Worm (Caenorhabditis elegans) whole organism, L1 larva: Measurements from ENCODE around the gene D2096.5.

Source experiments
- ceh-82 ChIP-seq, 3 experiments: fragments of 150-350 bp in 1 of 3; sonication (generic microtip) in 2 of 3; optimal IDR thresholded peaks; 2 replicates each; lab custom pipeline; 2014 to 2017; ENCODE audit warnings: missing biosample characterization in 3 of 3, missing genetic modification characterization in 3 of 3
- lin-13 ChIP-seq: fragments of 150-350 bp; optimal IDR thresholded peaks from 2 replicates; lab custom pipeline; 2014; ENCODE audit warnings: missing biosample characterization, missing genetic modification reagents, missing genetic modification characterization
- mep-1 ChIP-seq: fragments of 150-350 bp; optimal IDR thresholded peaks from 2 replicates; lab custom pipeline; 2014; ENCODE audit warnings: missing biosample characterization, missing genetic modification characterization
- nhr-12 ChIP-seq: sonication (generic microtip); optimal IDR thresholded peaks from 2 replicates; lab custom pipeline; 2017; ENCODE audit warnings: missing biosample characterization, missing genetic modification characterization
- nhr-76 ChIP-seq: sonication (generic microtip); optimal IDR thresholded peaks from 2 replicates; lab custom pipeline; 2017; ENCODE audit warnings: missing biosample characterization, missing genetic modification characterization
- pqm-1 ChIP-seq: sonication (generic microtip); optimal IDR thresholded peaks from 3 replicates; lab custom pipeline; 2017; ENCODE audit warnings: missing biosample characterization, missing genetic modification characterization
- skn-1 ChIP-seq: fragments of 150-350 bp; optimal IDR thresholded peaks from 2 replicates; lab custom pipeline; 2014; ENCODE audit warnings: missing biosample characterization, missing genetic modification characterization
- vab-15 ChIP-seq: sonication (generic microtip); optimal IDR thresholded peaks from 2 replicates; lab custom pipeline; 2017; ENCODE audit warnings: missing genotype, mild to moderate bottlenecking, missing genetic modification characterization, missing compliant biosample characterization

- TF ChIP-seq mep-1 (no peak), skn-1 (tag; lab: Kevin White, UChicago) (no peak), nhr-12 (tag; lab: Kevin White, UChicago) (no peak), pqm-1 (no peak), vab-15 (tag; lab: Kevin White, UChicago) (no peak), nhr-76 (no peak), lin-13 (GFP tag; lab: Kevin White, UChicago) (no peak), ceh-82 (tag; optimal IDR thresholded peaks at IDR 0.05; lab: Kevin White, UChicago) (no peak)
These were observed 11.5 kb downstream of the D2096.5 start, which contains the start of gene F17E9.4 for ce11 chrIV:8348073-8348472.
